Worm (Caenorhabditis elegans) whole organism, early embryonic: ENCODE measurements around the gene grk-2.

Source experiments
- B0310.2 ChIP-seq: sonication (generic microtip); optimal IDR thresholded peaks from 2 replicates; lab custom pipeline; 2016; ENCODE audit warnings: mild to moderate bottlenecking, missing genetic modification characterization, missing compliant biosample characterization
- aly-1 ChIP-seq: sonication (generic microtip); optimal IDR thresholded peaks from 2 replicates; lab custom pipeline; 2016; ENCODE audit warnings: missing genetic modification characterization, missing compliant biosample characterization
- ama-1 ChIP-seq: fragments of 150-350 bp; optimal IDR thresholded peaks from 2 replicates; lab custom pipeline; 2014
- ceh-36 ChIP-seq: sonication (generic microtip); optimal IDR thresholded peaks from 2 replicates; lab custom pipeline; 2016; ENCODE audit warnings: missing genetic modification characterization, inconsistent platforms, missing compliant biosample characterization
- flt-1 ChIP-seq: fragments of 200-800 bp; sonication (Bioruptor generic); IDR thresholded peaks from 2 replicates; pipeline ENCODE4 v1.3.6; 2022; ENCODE audit warnings: missing genetic modification characterization, missing compliant biosample characterization
- sea-1 ChIP-seq: fragments of 200-800 bp; sonication (Bioruptor generic); conservative IDR thresholded peaks from 2 replicates; pipeline ENCODE4 v1.3.6; 2022; ENCODE audit warnings: missing genetic modification characterization, missing compliant biosample characterization
- tbx-37 ChIP-seq: fragments of 200-800 bp; sonication (Bioruptor generic); conservative IDR thresholded peaks from 2 replicates; pipeline ENCODE4 v1.3.6; 2022; ENCODE audit warnings: missing genetic modification reagents, missing genetic modification characterization, missing compliant biosample characterization
- tra-4 ChIP-seq: sonication (generic microtip); optimal IDR thresholded peaks from 2 replicates; lab custom pipeline; 2017; ENCODE audit warnings: missing genetic modification characterization, missing compliant biosample characterization

- TF ChIP-seq B0310.2 (tag; lab: Kevin White, UChicago), result no peak
- no peak for TF ChIP-seq tbx-37 (GFP tag; lab: Robert Waterston, UW)
- no peak for TF ChIP-seq ama-1
- no peak for TF ChIP-seq tra-4 (tag; lab: Kevin White, UChicago)
- TF ChIP-seq ceh-36 (tag; lab: Kevin White, UChicago), result no peak
- no peak for TF ChIP-seq aly-1 (tag; lab: Kevin White, UChicago)
- TF ChIP-seq sea-1, result no peak
- TF ChIP-seq flt-1, result no peak
These were observed 44.5 kb upstream of the grk-2 start, which contains the start of gene T19C3.6 for ce11 chrIII:631421-631820.
